Worm (Caenorhabditis elegans): ENCODE results near the gene F42C5.3.

- TF ChIP-seq dao-5 (tag; optimal IDR thresholded peaks at IDR 0.05) (no peak), him-1 (tag; optimal IDR thresholded peaks at IDR 0.05) (no peak), W03F9.2 (tag; optimal IDR thresholded peaks at IDR 0.05) (no peak)
Measured at ce11 chrIV:7291957-7292356, 4.6 kb upstream of the F42C5.3 start, which contains the start of gene F42C5.4.

Data from whole organism, L4/young adult.